Worm (Caenorhabditis elegans): ENCODE measurements around the gene D1014.5.

ce11 chrV:8123384-8123783 is at the start of gene D1014.5:
- TF ChIP-seq unc-62 (GFP tag; optimal IDR thresholded peaks at IDR 0.05) (no peak), aly-2 (tag; optimal IDR thresholded peaks at IDR 0.05) (no peak), peb-1 (tag; optimal IDR thresholded peaks at IDR 0.05) (no peak), snpc-4 (tag; optimal IDR thresholded peaks at IDR 0.05) (no peak)
